Worm (Caenorhabditis elegans) whole organism, young adult: ENCODE measurements around the gene E04F6.8.

Experiments
- B0035.1 ChIP-seq: sonication (generic microtip); optimal IDR thresholded peaks from 2 replicates; lab custom pipeline; 2016; ENCODE audit warnings: missing genetic modification characterization, mild to moderate bottlenecking, missing compliant biosample characterization, missing genotype, missing genetic modification reagents
- C06A6.2 ChIP-seq: fragments of 200-800 bp; sonication (Bioruptor generic); conservative IDR thresholded peaks from 2 replicates; pipeline ENCODE4 v1.3.6; 2022; ENCODE audit warnings: missing genetic modification characterization, missing compliant biosample characterization
- C17E4.6 ChIP-seq: fragments of 200-800 bp; sonication (Bioruptor generic); IDR thresholded peaks from 2 replicates; pipeline ENCODE4 v1.3.6; 2022; ENCODE audit warnings: missing genetic modification reagents, missing genetic modification characterization, missing compliant biosample characterization
- F33H1.4 ChIP-seq: fragments of 200-800 bp; sonication (Bioruptor generic); IDR thresholded peaks from 2 replicates; pipeline ENCODE4 v1.3.6; 2022; ENCODE audit warnings: missing genetic modification reagents, missing genetic modification characterization, missing compliant biosample characterization
- F37B4.10 ChIP-seq: fragments of 200-800 bp; sonication (Bioruptor generic); IDR thresholded peaks from 2 replicates; pipeline ENCODE4 v1.3.6; 2022; ENCODE audit warnings: missing genetic modification characterization, missing compliant biosample characterization
- F57A8.1 ChIP-seq: fragments of 200-800 bp; sonication (Bioruptor generic); optimal IDR thresholded peaks from 2 replicates; lab custom pipeline; 2018; ENCODE audit warnings: mild to moderate bottlenecking, missing genetic modification characterization, moderate library complexity, missing compliant biosample characterization
- F57C9.4 ChIP-seq: sonication (generic microtip); optimal IDR thresholded peaks from 2 replicates; lab custom pipeline; 2017; ENCODE audit warnings: mild to moderate bottlenecking, missing genetic modification characterization, missing compliant biosample characterization
- K12H6.12 ChIP-seq: fragments of 200-800 bp; sonication (Bioruptor generic); optimal IDR thresholded peaks from 2 replicates; lab custom pipeline; 2018; ENCODE audit warnings: mild to moderate bottlenecking, missing genetic modification characterization, missing compliant biosample characterization
- T26A5.8 ChIP-seq: sonication (generic microtip); optimal IDR thresholded peaks from 2 replicates; lab custom pipeline; 2016; ENCODE audit warnings: missing genetic modification characterization, missing compliant biosample characterization
- Y53G8AR.9 ChIP-seq: fragments of 200-800 bp; sonication (Bioruptor generic); conservative IDR thresholded peaks from 2 replicates; pipeline ENCODE4 v1.3.6; 2022; ENCODE audit warnings: missing genetic modification reagents, missing genetic modification characterization, missing compliant biosample characterization
- ZK185.1 ChIP-seq: sonication (generic microtip); optimal IDR thresholded peaks from 2 replicates; lab custom pipeline; 2016; ENCODE audit warnings: mild to moderate bottlenecking, missing genetic modification characterization, missing compliant biosample characterization; ENCODE audit not compliant: poor library complexity, severe bottlenecking
- ama-1 ChIP-seq, 3 experiments: fragments of 150-350 bp in 1 of 3; sonication (generic microtip) in 2 of 3; optimal IDR thresholded peaks; 2 replicates each; lab custom pipeline; 2014 to 2018; ENCODE audit warnings: missing biosample characterization in 2 of 3, missing genetic modification characterization in 2 of 3, missing genetic modification reagents in 2 of 3
- attf-5 ChIP-seq: fragments of 200-800 bp; sonication (Bioruptor generic); optimal IDR thresholded peaks from 2 replicates; lab custom pipeline; 2018; ENCODE audit warnings: mild to moderate bottlenecking, missing genetic modification characterization, missing compliant biosample characterization
- ccch-3 ChIP-seq: fragments of 200-800 bp; sonication (Bioruptor generic); optimal IDR thresholded peaks from 2 replicates; lab custom pipeline; 2018; ENCODE audit warnings: mild to moderate bottlenecking, missing genetic modification characterization, missing compliant biosample characterization
- cebp-1 ChIP-seq, 2 experiments: fragments of 200-800 bp in 1 of 2; sonication (Bioruptor generic) in 1 of 2; sonication (generic microtip) in 1 of 2; IDR thresholded peaks in 1 of 2; optimal IDR thresholded peaks in 1 of 2; 2 replicates each; pipeline versions ENCODE4 v1.3.6 to Lab custom; 2017 to 2022; ENCODE audit warnings: missing compliant biosample characterization in 2 of 2, missing genetic modification characterization in 2 of 2, mild to moderate bottlenecking in 1 of 2, missing genetic modification reagents in 1 of 2, moderate library complexity in 1 of 2
- cebp-2 ChIP-seq: fragments of 200-800 bp; sonication (Bioruptor generic); IDR thresholded peaks from 2 replicates; pipeline ENCODE4 v1.3.6; 2022; ENCODE audit warnings: missing genetic modification characterization, missing compliant biosample characterization
- ceh-100 ChIP-seq: fragments of 200-800 bp; sonication (Bioruptor generic); IDR thresholded peaks from 2 replicates; pipeline ENCODE4 v1.3.6; 2022; ENCODE audit warnings: missing genetic modification reagents, missing genetic modification characterization, missing compliant biosample characterization
- ceh-91 ChIP-seq: fragments of 200-800 bp; sonication (Bioruptor generic); IDR thresholded peaks from 2 replicates; pipeline ENCODE4 v1.3.6; 2022; ENCODE audit warnings: missing genetic modification reagents, missing genetic modification characterization, missing compliant biosample characterization
- gei-17 ChIP-seq: fragments of 200-800 bp; sonication (Bioruptor generic); optimal IDR thresholded peaks from 2 replicates; lab custom pipeline; 2018; ENCODE audit warnings: mild to moderate bottlenecking, missing genetic modification characterization, missing compliant biosample characterization
- him-1 ChIP-seq: sonication (generic microtip); optimal IDR thresholded peaks from 2 replicates; lab custom pipeline; 2016; ENCODE audit warnings: missing genotype, missing genetic modification reagents, missing genetic modification characterization, missing compliant biosample characterization
- hlh-12 ChIP-seq: sonication (generic microtip); optimal IDR thresholded peaks from 2 replicates; lab custom pipeline; 2016; ENCODE audit warnings: missing genetic modification characterization, missing compliant biosample characterization
- hmg-20 ChIP-seq: fragments of 200-800 bp; sonication (Bioruptor generic); IDR thresholded peaks from 2 replicates; pipeline ENCODE4 v1.3.6; 2022; ENCODE audit warnings: missing genetic modification reagents, missing genetic modification characterization, missing compliant biosample characterization
- lag-1 ChIP-seq: fragments of 200-800 bp; sonication (Bioruptor generic); IDR thresholded peaks from 2 replicates; pipeline ENCODE4 v1.3.6; 2022; ENCODE audit warnings: missing genetic modification reagents, missing genetic modification characterization, missing compliant biosample characterization
- lin-40 ChIP-seq: sonication (generic microtip); optimal IDR thresholded peaks from 2 replicates; lab custom pipeline; 2016; ENCODE audit warnings: missing genetic modification characterization, mild to moderate bottlenecking, missing compliant biosample characterization, missing genotype, missing genetic modification reagents
- lin-54 ChIP-seq: fragments of 200-800 bp; sonication (Bioruptor generic); optimal IDR thresholded peaks from 2 replicates; lab custom pipeline; 2018; ENCODE audit warnings: mild to moderate bottlenecking, missing genetic modification characterization, missing compliant biosample characterization
- lir-1 ChIP-seq: fragments of 200-800 bp; sonication (Bioruptor generic); conservative IDR thresholded peaks from 2 replicates; pipeline ENCODE4 v1.3.6; 2022; ENCODE audit warnings: missing genetic modification reagents, missing genetic modification characterization, missing compliant biosample characterization
- lsy-27 ChIP-seq: sonication (generic microtip); optimal IDR thresholded peaks from 2 replicates; lab custom pipeline; 2017; ENCODE audit warnings: missing genetic modification characterization, mild to moderate bottlenecking, missing compliant biosample characterization, antibody characterized with exemption, missing genotype, borderline replicate concordance; ENCODE audit not compliant: insufficient read depth
- madf-10 ChIP-seq: sonication (generic microtip); optimal IDR thresholded peaks from 2 replicates; lab custom pipeline; 2016; ENCODE audit warnings: mild to moderate bottlenecking, missing genetic modification characterization, missing compliant biosample characterization
- mes-4 ChIP-seq: sonication (generic microtip); optimal IDR thresholded peaks from 2 replicates; lab custom pipeline; 2016; ENCODE audit warnings: missing genotype, missing genetic modification characterization, missing compliant biosample characterization
- nfya-2 ChIP-seq: fragments of 200-800 bp; sonication (Bioruptor generic); IDR thresholded peaks from 2 replicates; pipeline ENCODE4 v1.3.6; 2022; ENCODE audit warnings: missing genetic modification reagents, missing genetic modification characterization, missing compliant biosample characterization
- nhr-120 ChIP-seq: fragments of 200-800 bp; sonication (Bioruptor generic); IDR thresholded peaks from 2 replicates; pipeline ENCODE4 v1.3.6; 2022; ENCODE audit warnings: missing genetic modification characterization, missing compliant biosample characterization
- nhr-179 ChIP-seq: sonication (generic microtip); optimal IDR thresholded peaks from 2 replicates; lab custom pipeline; 2016; ENCODE audit warnings: mild to moderate bottlenecking, missing genetic modification characterization, missing compliant biosample characterization
- nhr-90 ChIP-seq: sonication (generic microtip); optimal IDR thresholded peaks from 2 replicates; lab custom pipeline; 2016; ENCODE audit warnings: missing genotype, mild to moderate bottlenecking, missing genetic modification characterization, missing compliant biosample characterization
- pbrm-1 ChIP-seq: fragments of 200-800 bp; sonication (Bioruptor generic); IDR thresholded peaks from 2 replicates; pipeline ENCODE4 v1.3.6; 2022; ENCODE audit warnings: missing genetic modification reagents, missing genetic modification characterization, missing compliant biosample characterization
- rec-8 ChIP-seq, 2 experiments: sonication (generic microtip); optimal IDR thresholded peaks; 2 replicates each; lab custom pipeline; 2016; ENCODE audit warnings: mild to moderate bottlenecking in 2 of 2, missing genetic modification characterization in 2 of 2, missing genetic modification reagents in 2 of 2, missing genotype in 2 of 2, missing biosample characterization in 1 of 2, missing compliant biosample characterization in 1 of 2, moderate library complexity in 1 of 2
- rpc-1 ChIP-seq, 2 experiments: fragments of 150-350 bp in 1 of 2; sonication (generic microtip) in 1 of 2; optimal IDR thresholded peaks; 2 replicates each; lab custom pipeline; 2014 to 2018; ENCODE audit warnings: missing biosample characterization in 1 of 2, missing genetic modification characterization in 1 of 2, missing genetic modification reagents in 1 of 2, missing genotype in 1 of 2
- sdz-38 ChIP-seq: sonication (generic microtip); optimal IDR thresholded peaks from 2 replicates; lab custom pipeline; 2016; ENCODE audit warnings: missing genotype, missing genetic modification characterization, missing compliant biosample characterization
- sea-2 ChIP-seq: fragments of 200-800 bp; sonication (Bioruptor generic); IDR thresholded peaks from 2 replicates; pipeline ENCODE4 v1.3.6; 2022; ENCODE audit warnings: missing genetic modification characterization, missing compliant biosample characterization
- unc-130 ChIP-seq: sonication (generic microtip); optimal IDR thresholded peaks from 2 replicates; lab custom pipeline; 2016; ENCODE audit warnings: missing genetic modification reagents, missing genetic modification characterization, missing compliant biosample characterization
- xnd-1 ChIP-seq: sonication (generic microtip); optimal IDR thresholded peaks from 2 replicates; lab custom pipeline; 2016; ENCODE audit warnings: missing genotype, missing genetic modification reagents, missing genetic modification characterization, missing compliant biosample characterization
- ztf-22 ChIP-seq: fragments of 200-800 bp; sonication (Bioruptor generic); optimal IDR thresholded peaks from 2 replicates; lab custom pipeline; 2018; ENCODE audit warnings: mild to moderate bottlenecking, missing genetic modification characterization, moderate library complexity, missing compliant biosample characterization
- ztf-25 ChIP-seq: fragments of 200-800 bp; sonication (Bioruptor generic); IDR thresholded peaks from 2 replicates; pipeline ENCODE4 v1.3.6; 2022; ENCODE audit warnings: missing genetic modification reagents, missing genetic modification characterization, missing compliant biosample characterization
- ztf-26 ChIP-seq: sonication (generic microtip); optimal IDR thresholded peaks from 2 replicates; lab custom pipeline; 2017; ENCODE audit warnings: missing genetic modification characterization, missing compliant biosample characterization

E04F6.8 gene

ce11 chrII:7203110-7203509 is 8.1 kb downstream of the E04F6.8 start, which contains the start of gene srd-56:
Gene srd-56, minus strand, starts transcription at chrII:7203210.
- TF ChIP-seq lsy-27 (tag; lab: Kevin White, UChicago): no peak

- TF ChIP-seq xnd-1 (tag; lab: Kevin White, UChicago): peak; percentile 31
- peak; percentile 76 for TF ChIP-seq lin-40 (tag; lab: Kevin White, UChicago)
- TF ChIP-seq lag-1 (GFP tag; lab: Robert Waterston, UW): no peak
- TF ChIP-seq K12H6.12 (tag; lab: Kevin White, UChicago): peak; percentile 78
- peak; percentile 74 for TF ChIP-seq T26A5.8 (tag; lab: Kevin White, UChicago)
- TF ChIP-seq ztf-26 (tag; lab: Kevin White, UChicago): peak; percentile 71
- peak; percentile 50 for TF ChIP-seq lsy-27 (tag; lab: Kevin White, UChicago)
- TF ChIP-seq F57C9.4 (tag; lab: Kevin White, UChicago): peak; percentile 10
- TF ChIP-seq nhr-120 (GFP tag; lab: Robert Waterston, UW): 0 out of 2 replicates have a peak, but pooled peaks have one; percentile 35
- no peak for TF ChIP-seq ama-1 (optimal IDR thresholded peaks at IDR 0.05; lab: Kevin White, UChicago)
- TF ChIP-seq ama-1 (GFP tag; optimal IDR thresholded peaks at IDR 0.05; lab: Kevin White, UChicago): peak; percentile 43 to 86
- peak; percentile 16 for TF ChIP-seq B0035.1
- TF ChIP-seq ceh-91 (GFP tag; lab: Robert Waterston, UW): 0 out of 2 replicates have a peak, but pooled peaks have one; percentile 41
- peak; percentile 63 for TF ChIP-seq him-1 (tag; lab: Kevin White, UChicago)
- peak; percentile 77 for TF ChIP-seq C17E4.6 (GFP tag; lab: Robert Waterston, UW)
- TF ChIP-seq sea-2 (GFP tag; lab: Robert Waterston, UW): peak; percentile 72; the same call in 1 of the 2 replicates
- TF ChIP-seq F33H1.4 (GFP tag; lab: Robert Waterston, UW): peak; percentile 48; the same call in 1 of the 2 replicates
- TF ChIP-seq ztf-25 (GFP tag; lab: Robert Waterston, UW): peak; percentile 80
- TF ChIP-seq nhr-179 (tag; lab: Kevin White, UChicago): no peak
- peak; percentile 73 for TF ChIP-seq ceh-100
- TF ChIP-seq mes-4: peak; percentile 83
- peak; percentile 28 for TF ChIP-seq sdz-38 (tag; lab: Kevin White, UChicago)
- peak; percentile 11 for TF ChIP-seq hlh-12
- TF ChIP-seq lir-1: 0 out of 2 replicates have a peak, but pooled peaks have one; percentile 40
- no peak for TF ChIP-seq ccch-3 (GFP tag; lab: Kevin White, UChicago)
- TF ChIP-seq gei-17 (GFP tag; lab: Kevin White, UChicago): no peak
- TF ChIP-seq cebp-2 (GFP tag; lab: Robert Waterston, UW): 0 out of 2 replicates have a peak, but pooled peaks have one; percentile 30
- TF ChIP-seq rec-8 (tag; optimal IDR thresholded peaks at IDR 0.05; lab: Kevin White, UChicago): peak in 1 of 2 experiments; percentile 15
- no peak for TF ChIP-seq F37B4.10 (GFP tag; lab: Robert Waterston, UW)
- TF ChIP-seq pbrm-1 (GFP tag; lab: Robert Waterston, UW): no peak; the same call in 1 of the 2 replicates
- 0 out of 2 replicates have a peak, but pooled peaks have one; percentile 65 for TF ChIP-seq nfya-2
- TF ChIP-seq C06A6.2 (GFP tag; lab: Robert Waterston, UW): peak; percentile 69; the same call in 1 of the 2 replicates
- TF ChIP-seq rpc-1 (optimal IDR thresholded peaks at IDR 0.05; lab: Kevin White, UChicago): peak; percentile 87
- peak; percentile 84 for TF ChIP-seq rpc-1 (tag; optimal IDR thresholded peaks at IDR 0.05; lab: Kevin White, UChicago)
- peak; percentile 78 for TF ChIP-seq ZK185.1
- peak; percentile 55 for TF ChIP-seq F57A8.1 (GFP tag; lab: Kevin White, UChicago)
- TF ChIP-seq ztf-22 (GFP tag; lab: Kevin White, UChicago): peak; percentile 52
- TF ChIP-seq hmg-20 (GFP tag; lab: Robert Waterston, UW): peak; percentile 61; the same call in 1 of the 2 replicates
- TF ChIP-seq madf-10 (tag; lab: Kevin White, UChicago): peak; percentile 59
- peak; percentile 22; the same call in 1 of the 2 replicates for TF ChIP-seq cebp-1 (GFP tag; IDR thresholded peaks at IDR 0.05; lab: Robert Waterston, UW)
- TF ChIP-seq cebp-1 (tag; optimal IDR thresholded peaks at IDR 0.05; lab: Kevin White, UChicago): no peak
- peak; percentile 90 for TF ChIP-seq nhr-90 (tag; lab: Kevin White, UChicago)
- TF ChIP-seq attf-5 (GFP tag; lab: Kevin White, UChicago): peak; percentile 70
- TF ChIP-seq unc-130 (GFP tag; lab: Kevin White, UChicago): no peak
- TF ChIP-seq lin-54: peak; percentile 76
- TF ChIP-seq Y53G8AR.9: peak; percentile 80
Observed at ce11 chrII:7200051-7200599, 11.1 kb downstream of the E04F6.8 start, which contains the start of gene pcrg-1. Gene pcrg-1, plus strand, starts transcription at chrII:7200549.
